Worm (Caenorhabditis elegans): ENCODE data around the gene hrpu-2.

ce11 chrIV:2128761-2129160, 48.9 kb upstream of the hrpu-2 start, which contains the start of gene grl-20:
- TF ChIP-seq ama-1 (optimal IDR thresholded peaks at IDR 0.05) (no peak), ceh-82 (tag; optimal IDR thresholded peaks at IDR 0.05) (no peak), pha-4 (GFP tag; IDR thresholded peaks at IDR 0.05) (no peak), pha-4 (tag; optimal IDR thresholded peaks at IDR 0.05) (no peak), Y105C5A.15 (GFP tag; IDR thresholded peaks at IDR 0.05) (no peak), unc-130 (GFP tag; optimal IDR thresholded peaks at IDR 0.05) (no peak), F10B5.3 (tag; optimal IDR thresholded peaks at IDR 0.05) (no peak)

All from whole organism, L4 larva.